Worm (Caenorhabditis elegans) whole organism, L1 larva: ENCODE data around the gene atg-16.1.
A peak's percentile ranks its signal among the peaks of the same experiment; 100 is the strongest.

Experiments
- C04F5.9 ChIP-seq: sonication (generic microtip); optimal IDR thresholded peaks from 2 replicates; lab custom pipeline; 2016; ENCODE audit warnings: missing genetic modification characterization, missing compliant biosample characterization
- Y116A8C.19 ChIP-seq: sonication (generic microtip); optimal IDR thresholded peaks from 2 replicates; lab custom pipeline; 2016; ENCODE audit warnings: missing compliant biosample characterization, missing genetic modification characterization, borderline replicate concordance
- aha-1 ChIP-seq: fragments of 150-350 bp; optimal IDR thresholded peaks from 2 replicates; lab custom pipeline; 2014; ENCODE audit warnings: missing biosample characterization, missing genetic modification characterization
- ama-1 ChIP-seq: fragments of 150-350 bp; optimal IDR thresholded peaks from 2 replicates; lab custom pipeline; 2014
- blmp-1 ChIP-seq: fragments of 150-350 bp; optimal IDR thresholded peaks from 2 replicates; lab custom pipeline; 2014; ENCODE audit warnings: missing biosample characterization, missing genetic modification characterization
- ceh-63 ChIP-seq: fragments of 200-800 bp; sonication (Bioruptor generic); optimal IDR thresholded peaks from 2 replicates; lab custom pipeline; 2018; ENCODE audit warnings: mild to moderate bottlenecking, missing genetic modification characterization, missing compliant biosample characterization
- ceh-82 ChIP-seq, 3 experiments: fragments of 150-350 bp in 1 of 3; sonication (generic microtip) in 2 of 3; optimal IDR thresholded peaks; 2 replicates each; lab custom pipeline; 2014 to 2017; ENCODE audit warnings: missing biosample characterization in 3 of 3, missing genetic modification characterization in 3 of 3
- ceh-90 ChIP-seq: sonication (generic microtip); optimal IDR thresholded peaks from 2 replicates; lab custom pipeline; 2016; ENCODE audit warnings: missing genetic modification characterization, missing compliant biosample characterization
- ces-1 ChIP-seq: fragments of 150-350 bp; optimal IDR thresholded peaks from 2 replicates; lab custom pipeline; 2014; ENCODE audit warnings: missing biosample characterization, missing genetic modification reagents, missing genetic modification characterization
- efl-1 ChIP-seq, 4 experiments: fragments of 150-350 bp; optimal IDR thresholded peaks in 3 of 4; peaks in 1 of 4; 1 replicate in 1 of 4; 2 replicates in 3 of 4; lab custom pipeline; 2014; ENCODE audit warnings: missing biosample characterization in 2 of 4, missing genetic modification characterization in 2 of 4, missing genetic modification reagents in 2 of 4
- efl-3 ChIP-seq: fragments of 200-800 bp; sonication (Bioruptor generic); optimal IDR thresholded peaks from 2 replicates; lab custom pipeline; 2018; ENCODE audit warnings: mild to moderate bottlenecking, missing genetic modification characterization, missing compliant biosample characterization
- egl-13 ChIP-seq: sonication (generic microtip); optimal IDR thresholded peaks from 2 replicates; lab custom pipeline; 2016; ENCODE audit warnings: missing genotype, missing genetic modification reagents, missing genetic modification characterization, missing compliant biosample characterization
- elt-2 ChIP-seq: sonication (generic microtip); optimal IDR thresholded peaks from 2 replicates; lab custom pipeline; 2016; ENCODE audit warnings: missing genetic modification characterization, mild to moderate bottlenecking, inconsistent platforms, missing compliant biosample characterization, missing genetic modification reagents
- elt-3 ChIP-seq, 6 experiments: fragments of 150-350 bp in 1 of 6; sonication (generic microtip); optimal IDR thresholded peaks; 2 replicates each; lab custom pipeline; 2017 to 2018; ENCODE audit warnings: missing biosample characterization in 6 of 6, missing genetic modification characterization in 6 of 6, inconsistent platforms in 1 of 6
- hlh-17 ChIP-seq: fragments of 200-800 bp; sonication (Bioruptor generic); optimal IDR thresholded peaks from 2 replicates; lab custom pipeline; 2018; ENCODE audit warnings: missing genetic modification characterization, mild to moderate bottlenecking, missing compliant biosample characterization, moderate library complexity, borderline replicate concordance
- irx-1 ChIP-seq: sonication (generic microtip); optimal IDR thresholded peaks from 2 replicates; lab custom pipeline; 2016; ENCODE audit warnings: missing genetic modification characterization, missing compliant biosample characterization
- lin-14 ChIP-seq: fragments of 200-800 bp; sonication (Bioruptor generic); optimal IDR thresholded peaks from 2 replicates; lab custom pipeline; 2018; ENCODE audit warnings: mild to moderate bottlenecking, missing genetic modification characterization, moderate library complexity, missing compliant biosample characterization
- lin-15B ChIP-seq: fragments of 150-350 bp; sonication (generic microtip); optimal IDR thresholded peaks from 3 replicates; lab custom pipeline; 2014; ENCODE audit warnings: missing biosample characterization, missing genetic modification characterization
- lin-35 ChIP-seq, 2 experiments: fragments of 150-350 bp; optimal IDR thresholded peaks; 2 replicates each; lab custom pipeline; 2014; ENCODE audit warnings: missing biosample characterization in 2 of 2, missing genetic modification characterization in 2 of 2, missing genetic modification reagents in 2 of 2
- lin-39 ChIP-seq: fragments of 150-350 bp; optimal IDR thresholded peaks from 2 replicates; lab custom pipeline; 2014; ENCODE audit warnings: missing biosample characterization, missing genetic modification reagents, missing genetic modification characterization
- lir-3 ChIP-seq: sonication (generic microtip); optimal IDR thresholded peaks from 2 replicates; lab custom pipeline; 2016; ENCODE audit warnings: mild to moderate bottlenecking, missing genetic modification characterization, moderate library complexity, missing compliant biosample characterization; ENCODE audit not compliant: poor library complexity
- lsy-2 ChIP-seq, 2 experiments: fragments of 150-350 bp; optimal IDR thresholded peaks; 2 replicates each; lab custom pipeline; 2014; ENCODE audit warnings: missing biosample characterization in 2 of 2, missing genetic modification characterization in 2 of 2
- mab-9 ChIP-seq: fragments of 200-800 bp; sonication (Bioruptor generic); IDR thresholded peaks from 2 replicates; pipeline ENCODE4 v1.3.6; 2022; ENCODE audit warnings: missing genetic modification reagents, missing genetic modification characterization, missing compliant biosample characterization
- mef-2 ChIP-seq: fragments of 150-350 bp; optimal IDR thresholded peaks from 2 replicates; lab custom pipeline; 2014; ENCODE audit warnings: missing biosample characterization, missing genetic modification characterization
- mep-1 ChIP-seq: fragments of 150-350 bp; optimal IDR thresholded peaks from 2 replicates; lab custom pipeline; 2014; ENCODE audit warnings: missing biosample characterization, missing genetic modification characterization
- nhr-11 ChIP-seq: fragments of 150-350 bp; optimal IDR thresholded peaks from 2 replicates; lab custom pipeline; 2014; ENCODE audit warnings: missing biosample characterization, missing genetic modification characterization
- nhr-19 ChIP-seq: fragments of 200-800 bp; sonication (Bioruptor generic); conservative IDR thresholded peaks from 2 replicates; pipeline ENCODE4 v1.3.6; 2022; ENCODE audit warnings: missing genetic modification characterization, missing compliant biosample characterization
- nhr-20 ChIP-seq: sonication (generic microtip); optimal IDR thresholded peaks from 2 replicates; lab custom pipeline; 2016; ENCODE audit warnings: mild to moderate bottlenecking, missing genetic modification characterization, missing compliant biosample characterization
- nhr-237 ChIP-seq: fragments of 150-350 bp; optimal IDR thresholded peaks from 2 replicates; lab custom pipeline; 2014; ENCODE audit warnings: missing biosample characterization, missing genetic modification characterization
- nhr-47 ChIP-seq: sonication (generic microtip); optimal IDR thresholded peaks from 2 replicates; lab custom pipeline; 2016; ENCODE audit warnings: mild to moderate bottlenecking, missing genetic modification characterization, moderate library complexity, missing compliant biosample characterization
- nhr-85 ChIP-seq: sonication (generic microtip); peaks from one replicate; lab custom pipeline; 2016; ENCODE audit warnings: missing genetic modification characterization, inconsistent platforms, missing compliant biosample characterization
- nhr-90 ChIP-seq: sonication (generic microtip); optimal IDR thresholded peaks from 2 replicates; lab custom pipeline; 2016; ENCODE audit warnings: mild to moderate bottlenecking, missing genetic modification characterization, missing compliant biosample characterization; ENCODE audit not compliant: poor library complexity
- pax-3 ChIP-seq: fragments of 200-800 bp; sonication (Bioruptor generic); optimal IDR thresholded peaks from 2 replicates; lab custom pipeline; 2018; ENCODE audit warnings: mild to moderate bottlenecking, missing genetic modification characterization, moderate library complexity, missing compliant biosample characterization
- pqm-1 ChIP-seq: sonication (generic microtip); optimal IDR thresholded peaks from 3 replicates; lab custom pipeline; 2017; ENCODE audit warnings: missing biosample characterization, missing genetic modification characterization
- rnt-1 ChIP-seq: sonication (generic microtip); optimal IDR thresholded peaks from 2 replicates; lab custom pipeline; 2016; ENCODE audit warnings: mild to moderate bottlenecking, missing genetic modification characterization, moderate library complexity, missing compliant biosample characterization
- skn-1 ChIP-seq: fragments of 150-350 bp; optimal IDR thresholded peaks from 2 replicates; lab custom pipeline; 2014; ENCODE audit warnings: missing biosample characterization, missing genetic modification characterization
- snu-23 ChIP-seq: sonication (generic microtip); optimal IDR thresholded peaks from 2 replicates; lab custom pipeline; 2016; ENCODE audit warnings: missing genetic modification characterization, missing compliant biosample characterization
- sox-4 ChIP-seq: sonication (generic microtip); optimal IDR thresholded peaks from 2 replicates; lab custom pipeline; 2016; ENCODE audit warnings: missing genetic modification characterization, missing compliant biosample characterization
- swsn-7 ChIP-seq: sonication (generic microtip); optimal IDR thresholded peaks from 2 replicates; lab custom pipeline; 2016; ENCODE audit warnings: missing genetic modification characterization, missing compliant biosample characterization
- tbx-2 ChIP-seq: sonication (generic microtip); optimal IDR thresholded peaks from 2 replicates; lab custom pipeline; 2016; ENCODE audit warnings: missing genetic modification characterization, missing compliant biosample characterization
- unc-30 ChIP-seq: sonication (generic microtip); optimal IDR thresholded peaks from 2 replicates; lab custom pipeline; 2017; ENCODE audit warnings: missing biosample characterization, missing genetic modification characterization
- unc-86 ChIP-seq: sonication (generic microtip); optimal IDR thresholded peaks from 2 replicates; lab custom pipeline; 2016; ENCODE audit warnings: missing genetic modification characterization, missing compliant biosample characterization
- unc-98 ChIP-seq: fragments of 200-800 bp; sonication (Bioruptor generic); IDR thresholded peaks from 2 replicates; pipeline ENCODE4 v1.3.6; 2022; ENCODE audit warnings: missing genetic modification characterization, missing compliant biosample characterization
- vab-15 ChIP-seq: sonication (generic microtip); optimal IDR thresholded peaks from 2 replicates; lab custom pipeline; 2017; ENCODE audit warnings: missing genotype, mild to moderate bottlenecking, missing genetic modification characterization, missing compliant biosample characterization
- xbp-1 ChIP-seq: sonication (generic microtip); optimal IDR thresholded peaks from 2 replicates; lab custom pipeline; 2016; ENCODE audit warnings: missing genetic modification characterization, missing compliant biosample characterization
- zag-1 ChIP-seq: fragments of 150-350 bp; optimal IDR thresholded peaks from 2 replicates; lab custom pipeline; 2014; ENCODE audit warnings: missing biosample characterization, missing genetic modification characterization
- ztf-4 ChIP-seq: fragments of 150-350 bp; optimal IDR thresholded peaks from 2 replicates; lab custom pipeline; 2014; ENCODE audit warnings: missing biosample characterization, missing genetic modification characterization

The atg-16.1 gene

DNA sequence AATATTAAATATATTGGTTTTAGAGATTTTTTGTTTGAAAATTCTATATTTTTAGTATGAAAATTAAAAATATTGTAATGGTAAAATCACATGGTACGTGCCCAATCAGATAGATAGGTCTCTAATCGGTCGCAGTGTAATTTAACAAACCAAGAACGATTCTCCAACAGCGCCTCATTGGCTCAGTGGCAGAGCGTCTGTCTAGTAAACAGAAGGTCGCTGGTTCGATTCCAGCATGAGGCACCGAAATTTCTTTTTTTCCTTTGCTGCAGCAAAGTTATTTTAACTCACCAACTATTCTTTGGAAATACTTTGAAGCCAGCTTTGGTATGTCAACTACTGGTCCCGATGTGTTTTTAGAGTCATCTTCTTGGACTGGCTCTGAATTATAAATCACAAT is 17.4 kb downstream of the atg-16.1 start (continued):
- TF ChIP-seq egl-13 (tag; lab: Kevin White, UChicago) (no peak), lin-14 (GFP tag; lab: Kevin White, UChicago) (peak; percentile 17), ces-1 (GFP tag; lab: Kevin White, UChicago) (no peak), hlh-17 (GFP tag; lab: Kevin White, UChicago) (no peak), blmp-1 (tag; lab: Kevin White, UChicago) (no peak), mep-1 (tag; lab: Kevin White, UChicago) (no peak), irx-1 (tag; lab: Kevin White, UChicago) (no peak), ceh-90 (tag; lab: Kevin White, UChicago) (no peak), nhr-19 (GFP tag; lab: Robert Waterston, UW) (peak; percentile 55), xbp-1 (tag; lab: Kevin White, UChicago) (peak; percentile 48), sox-4 (tag; lab: Kevin White, UChicago) (no peak), nhr-47 (tag; lab: Kevin White, UChicago) (no peak), nhr-85 (tag; lab: Kevin White, UChicago) (no peak), swsn-7 (peak; percentile 30), lin-35 (GFP tag; optimal IDR thresholded peaks at IDR 0.05; lab: Kevin White, UChicago) (peak in 1 of 2 experiments; percentile 56), ama-1 (lab: Kevin White, UChicago) (no peak), nhr-90 (tag; lab: Kevin White, UChicago) (peak; percentile 49), nhr-20 (tag; lab: Kevin White, UChicago) (peak; percentile 44), lin-15B (tag; lab: Kevin White, UChicago) (no peak), lir-3 (no peak), unc-30 (tag; lab: Kevin White, UChicago) (no peak), elt-2 (tag; lab: Kevin White, UChicago) (no peak), tbx-2 (tag; lab: Kevin White, UChicago) (no peak), pqm-1 (no peak), mab-9 (no peak), skn-1 (tag; lab: Kevin White, UChicago) (no peak), efl-3 (no peak), rnt-1 (tag; lab: Kevin White, UChicago) (peak; percentile 66), pax-3 (no peak), vab-15 (no peak), mef-2 (tag; lab: Kevin White, UChicago) (no peak), ztf-4 (tag; lab: Kevin White, UChicago) (no peak), snu-23 (GFP tag; lab: Kevin White, UChicago) (peak; percentile 64), lin-39 (tag; lab: Kevin White, UChicago) (no peak), unc-86 (tag; lab: Kevin White, UChicago) (no peak), C04F5.9 (no peak), efl-1 (optimal IDR thresholded peaks at IDR 0.05; lab: Kevin White, UChicago) (no peak), efl-1 (GFP tag; optimal IDR thresholded peaks at IDR 0.05 in 1 of 2; lab: Kevin White, UChicago) (peak in 1 of 2 experiments; percentile 48), aha-1 (tag; lab: Kevin White, UChicago) (no peak), lsy-2 (tag; optimal IDR thresholded peaks at IDR 0.05; lab: Kevin White, UChicago) (no peak), ceh-82 (tag; optimal IDR thresholded peaks at IDR 0.05; lab: Kevin White, UChicago) (peak in 1 of 3 experiments; percentile 17), Y116A8C.19 (tag; lab: Kevin White, UChicago) (no peak), nhr-11 (no peak), elt-3 (tag; optimal IDR thresholded peaks at IDR 0.05; lab: Kevin White, UChicago) (no peak), ceh-63 (no peak), zag-1 (tag; lab: Kevin White, UChicago) (no peak), unc-98 (no peak), nhr-237 (no peak)
